Fruit fly (Drosophila melanogaster) whole organism, embryonic: Measurements from ENCODE around the gene Ir94d.

Experiments
- Abd-B ChIP-seq: fragments of 200-800 bp; sonication (Bioruptor generic); optimal IDR thresholded peaks from 2 replicates; lab custom pipeline; 2018; ENCODE audit warnings: missing biosample characterization, mild to moderate bottlenecking, missing genetic modification characterization, moderate library complexity
- Atf-2 ChIP-seq: fragments of 200-800 bp; sonication (Bioruptor generic); optimal IDR thresholded peaks from 2 replicates; lab custom pipeline; 2016; ENCODE audit warnings: missing biosample characterization, missing genetic modification characterization
- C15 ChIP-seq: fragments of 200-800 bp; sonication (Bioruptor generic); IDR thresholded peaks from 3 replicates; pipeline ENCODE4 v1.3.6; 2022; ENCODE audit warnings: missing biosample characterization, missing genetic modification characterization
- CG17802 ChIP-seq: fragments of 200-800 bp; sonication (Bioruptor generic); optimal IDR thresholded peaks from 2 replicates; lab custom pipeline; 2018; ENCODE audit warnings: missing biosample characterization, mild to moderate bottlenecking, missing genetic modification characterization, moderate library complexity
- CG17912 ChIP-seq: fragments of 200-800 bp; sonication (Bioruptor generic); optimal IDR thresholded peaks from 2 replicates; lab custom pipeline; 2018; ENCODE audit warnings: missing biosample characterization, mild to moderate bottlenecking, missing genetic modification characterization
- CG2116 ChIP-seq: fragments of 200-800 bp; sonication (Bioruptor generic); optimal IDR thresholded peaks from 3 replicates; lab custom pipeline; 2018; ENCODE audit warnings: missing biosample characterization, mild to moderate bottlenecking, missing genetic modification characterization
- CG31388 ChIP-seq: fragments of 200-800 bp; sonication (Bioruptor generic); optimal IDR thresholded peaks from 2 replicates; lab custom pipeline; 2016; ENCODE audit warnings: missing biosample characterization, missing genetic modification characterization
- CG31441 ChIP-seq: fragments of 200-800 bp; sonication (Bioruptor generic); IDR thresholded peaks from 2 replicates; pipeline ENCODE4 v1.3.6; 2022; ENCODE audit warnings: missing biosample characterization, missing genetic modification characterization
- CG32532 ChIP-seq: fragments of 200-800 bp; sonication (Bioruptor generic); IDR thresholded peaks from 2 replicates; pipeline ENCODE4 v1.3.6; 2022; ENCODE audit warnings: missing biosample characterization, missing genetic modification characterization
- CG32767 ChIP-seq: fragments of 200-800 bp; sonication (Bioruptor generic); IDR thresholded peaks from 2 replicates; pipeline ENCODE4 v1.3.6; 2022; ENCODE audit warnings: missing biosample characterization, missing genetic modification characterization
- CG3407 ChIP-seq: fragments of 200-800 bp; sonication (Bioruptor generic); optimal IDR thresholded peaks from 2 replicates; lab custom pipeline; 2018; ENCODE audit warnings: missing biosample characterization, mild to moderate bottlenecking, missing genetic modification characterization
- CG3995 ChIP-seq: fragments of 200-800 bp; sonication (Bioruptor generic); optimal IDR thresholded peaks from 3 replicates; lab custom pipeline; 2016; ENCODE audit warnings: missing biosample characterization, missing genetic modification characterization
- CG4282 ChIP-seq: fragments of 200-800 bp; sonication (Bioruptor generic); optimal IDR thresholded peaks from 2 replicates; lab custom pipeline; 2016; ENCODE audit warnings: missing biosample characterization, missing genetic modification characterization
- CG6254 ChIP-seq: fragments of 200-800 bp; sonication (Bioruptor generic); optimal IDR thresholded peaks from 3 replicates; lab custom pipeline; 2017; ENCODE audit warnings: mild to moderate bottlenecking, missing biosample characterization, missing genetic modification reagents, missing genetic modification characterization
- CG7372 ChIP-seq: fragments of 200-800 bp; sonication (Bioruptor generic); IDR thresholded peaks from 2 replicates; pipeline ENCODE4 v1.3.6; 2022; ENCODE audit warnings: missing biosample characterization, missing genetic modification characterization
- CG8290 ChIP-seq, 3 experiments: fragments of 200-800 bp; sonication (Bioruptor generic); optimal IDR thresholded peaks; 2 replicates each; lab custom pipeline; 2016 to 2019; ENCODE audit warnings: missing biosample characterization in 3 of 3, missing genetic modification characterization in 3 of 3, mild to moderate bottlenecking in 2 of 3, moderate library complexity in 1 of 3
- CG8359 ChIP-seq: fragments of 200-800 bp; sonication (Bioruptor generic); optimal IDR thresholded peaks from 2 replicates; lab custom pipeline; 2017; ENCODE audit warnings: missing biosample characterization, mild to moderate bottlenecking, missing genetic modification characterization, borderline replicate concordance
- CG9932 ChIP-seq: fragments of 200-800 bp; sonication (Bioruptor generic); IDR thresholded peaks from 2 replicates; pipeline ENCODE4 v1.3.6; 2022; ENCODE audit warnings: missing biosample characterization, missing genetic modification characterization
- Gsc ChIP-seq: fragments of 200-800 bp; sonication (Bioruptor generic); IDR thresholded peaks from 2 replicates; pipeline ENCODE4 v1.3.6; 2022; ENCODE audit warnings: missing biosample characterization, missing genetic modification characterization
- Hr51 ChIP-seq, 2 experiments: fragments of 200-800 bp; sonication (Bioruptor generic); optimal IDR thresholded peaks; 2 replicates in 1 of 2; 3 replicates in 1 of 2; lab custom pipeline; 2016 to 2018; ENCODE audit warnings: missing biosample characterization in 2 of 2, missing genetic modification characterization in 2 of 2, mild to moderate bottlenecking in 1 of 2, moderate library complexity in 1 of 2
- Lhr ChIP-seq: fragments of 200-800 bp; sonication (Bioruptor generic); optimal IDR thresholded peaks from 3 replicates; lab custom pipeline; 2017; ENCODE audit warnings: mild to moderate bottlenecking, missing biosample characterization, missing genetic modification reagents, missing genetic modification characterization
- Oli ChIP-seq: fragments of 200-800 bp; sonication (Bioruptor generic); optimal IDR thresholded peaks from 2 replicates; lab custom pipeline; 2018; ENCODE audit warnings: missing biosample characterization, mild to moderate bottlenecking, missing genetic modification characterization, moderate library complexity
- PHDP ChIP-seq: fragments of 200-800 bp; sonication (Bioruptor generic); optimal IDR thresholded peaks from 3 replicates; lab custom pipeline; 2018; ENCODE audit warnings: missing biosample characterization, mild to moderate bottlenecking, missing genetic modification characterization, moderate library complexity
- Pdp1 ChIP-seq, 2 experiments: fragments of 200-800 bp; sonication (Bioruptor generic); optimal IDR thresholded peaks; 3 replicates each; lab custom pipeline; 2016; ENCODE audit warnings: missing biosample characterization in 2 of 2, missing genetic modification characterization in 2 of 2, mild to moderate bottlenecking in 1 of 2, moderate library complexity in 1 of 2
- Sox102F ChIP-seq: fragments of 200-800 bp; sonication (Bioruptor generic); optimal IDR thresholded peaks from 2 replicates; lab custom pipeline; 2018; ENCODE audit warnings: missing biosample characterization, mild to moderate bottlenecking, missing genetic modification characterization, moderate library complexity
- Sry-δ ChIP-seq: fragments of 200-800 bp; sonication (Bioruptor generic); optimal IDR thresholded peaks from 2 replicates; lab custom pipeline; 2016; ENCODE audit warnings: missing biosample characterization, missing genetic modification characterization
- TFAM ChIP-seq: fragments of 200-800 bp; sonication (Bioruptor generic); optimal IDR thresholded peaks from 2 replicates; lab custom pipeline; 2017; ENCODE audit warnings: missing biosample characterization, missing genetic modification characterization, inconsistent platforms
- Tbp ChIP-seq: fragments of >200 bp; optimal IDR thresholded peaks from 2 replicates; lab custom pipeline; 2018; ENCODE audit warnings: missing biosample characterization, missing genetic modification characterization
- az2 ChIP-seq: fragments of 200-800 bp; sonication (Bioruptor generic); optimal IDR thresholded peaks from 3 replicates; lab custom pipeline; 2016; ENCODE audit warnings: missing biosample characterization, missing genetic modification characterization
- cad ChIP-seq: fragments of >200 bp; optimal IDR thresholded peaks from 2 replicates; lab custom pipeline; 2017; ENCODE audit warnings: missing biosample characterization, missing genetic modification characterization
- chn ChIP-seq: fragments of 200-800 bp; sonication (Bioruptor generic); optimal IDR thresholded peaks from 2 replicates; lab custom pipeline; 2016; ENCODE audit warnings: missing biosample characterization, missing genetic modification characterization
- dimm ChIP-seq: fragments of 200-800 bp; sonication (Bioruptor generic); IDR thresholded peaks from 2 replicates; pipeline ENCODE4 v1.3.6; 2022; ENCODE audit warnings: missing biosample characterization, missing genetic modification characterization
- disco-r ChIP-seq: fragments of 200-800 bp; sonication (Bioruptor generic); optimal IDR thresholded peaks from 2 replicates; lab custom pipeline; 2016; ENCODE audit warnings: missing biosample characterization, missing genetic modification characterization
- emc ChIP-seq: fragments of 200-800 bp; sonication (Bioruptor generic); optimal IDR thresholded peaks from 2 replicates; lab custom pipeline; 2016; ENCODE audit warnings: missing biosample characterization, missing genetic modification characterization
- ems ChIP-seq: fragments of 200-800 bp; sonication (Bioruptor generic); optimal IDR thresholded peaks from 3 replicates; lab custom pipeline; 2016; ENCODE audit warnings: missing biosample characterization, missing genetic modification characterization
- eyg ChIP-seq: fragments of 200-800 bp; sonication (Bioruptor generic); optimal IDR thresholded peaks from 3 replicates; lab custom pipeline; 2016; ENCODE audit warnings: missing biosample characterization, missing genetic modification characterization
- fd102C ChIP-seq: fragments of 200-800 bp; sonication (Bioruptor generic); optimal IDR thresholded peaks from 2 replicates; lab custom pipeline; 2018; ENCODE audit warnings: missing biosample characterization, mild to moderate bottlenecking, missing genetic modification characterization, moderate library complexity
- gem ChIP-seq: fragments of 200-800 bp; sonication (Bioruptor generic); optimal IDR thresholded peaks from 2 replicates; lab custom pipeline; 2019; ENCODE audit warnings: missing biosample characterization, mild to moderate bottlenecking, missing genetic modification characterization, moderate library complexity
- insv ChIP-seq, 2 experiments: fragments of 200-800 bp; sonication (Bioruptor generic); optimal IDR thresholded peaks; 3 replicates each; lab custom pipeline; 2016 to 2018; ENCODE audit warnings: missing biosample characterization in 2 of 2, missing genetic modification characterization in 2 of 2
- kah ChIP-seq: fragments of 200-800 bp; sonication (Bioruptor generic); optimal IDR thresholded peaks from 2 replicates; lab custom pipeline; 2018; ENCODE audit warnings: missing biosample characterization, mild to moderate bottlenecking, missing genetic modification characterization
- ken ChIP-seq: fragments of 200-800 bp; sonication (Bioruptor generic); IDR thresholded peaks from 3 replicates; pipeline ENCODE4 v1.3.6; 2022; ENCODE audit warnings: missing biosample characterization, missing genetic modification characterization
- mld ChIP-seq: fragments of 200-800 bp; sonication (Bioruptor generic); IDR thresholded peaks from 3 replicates; pipeline ENCODE4 v1.3.6; 2022; ENCODE audit warnings: missing biosample characterization, missing genetic modification characterization; ENCODE audit not compliant: partially characterized antibody
- nerfin-1 ChIP-seq: fragments of 200-800 bp; sonication (Bioruptor generic); optimal IDR thresholded peaks from 3 replicates; lab custom pipeline; 2019; ENCODE audit warnings: missing biosample characterization, mild to moderate bottlenecking, missing genetic modification characterization, moderate library complexity
- org-1 ChIP-seq: fragments of 200-800 bp; sonication (Bioruptor generic); optimal IDR thresholded peaks from 2 replicates; lab custom pipeline; 2017; ENCODE audit warnings: missing biosample characterization, missing genetic modification characterization
- p53 ChIP-seq: fragments of 200-800 bp; sonication (Bioruptor generic); optimal IDR thresholded peaks from 2 replicates; lab custom pipeline; 2016; ENCODE audit warnings: missing biosample characterization, missing genetic modification characterization
- scrt ChIP-seq: fragments of 200-800 bp; sonication (Bioruptor generic); optimal IDR thresholded peaks from 2 replicates; lab custom pipeline; 2018; ENCODE audit warnings: missing biosample characterization, mild to moderate bottlenecking, missing genetic modification characterization, moderate library complexity
- seq ChIP-seq: fragments of 200-800 bp; sonication (Bioruptor generic); IDR thresholded peaks from 2 replicates; pipeline ENCODE4 v1.3.6; 2022; ENCODE audit warnings: missing biosample characterization, missing genetic modification characterization
- sob ChIP-seq: fragments of 200-800 bp; sonication (Bioruptor generic); IDR thresholded peaks from 2 replicates; pipeline ENCODE4 v1.3.6; 2022; ENCODE audit warnings: missing biosample characterization, missing genetic modification characterization
- tx ChIP-seq: fragments of 200-800 bp; sonication (Bioruptor generic); optimal IDR thresholded peaks from 2 replicates; lab custom pipeline; 2016; ENCODE audit warnings: missing biosample characterization, missing genetic modification characterization
- yki ChIP-seq: fragments of >200 bp; optimal IDR thresholded peaks from 3 replicates; lab custom pipeline; 2018
- z ChIP-seq: fragments of 200-800 bp; sonication (Bioruptor generic); IDR thresholded peaks from 3 replicates; pipeline ENCODE4 v1.3.6; 2022; ENCODE audit warnings: missing biosample characterization, missing genetic modification characterization

The Ir94d gene

DNA sequence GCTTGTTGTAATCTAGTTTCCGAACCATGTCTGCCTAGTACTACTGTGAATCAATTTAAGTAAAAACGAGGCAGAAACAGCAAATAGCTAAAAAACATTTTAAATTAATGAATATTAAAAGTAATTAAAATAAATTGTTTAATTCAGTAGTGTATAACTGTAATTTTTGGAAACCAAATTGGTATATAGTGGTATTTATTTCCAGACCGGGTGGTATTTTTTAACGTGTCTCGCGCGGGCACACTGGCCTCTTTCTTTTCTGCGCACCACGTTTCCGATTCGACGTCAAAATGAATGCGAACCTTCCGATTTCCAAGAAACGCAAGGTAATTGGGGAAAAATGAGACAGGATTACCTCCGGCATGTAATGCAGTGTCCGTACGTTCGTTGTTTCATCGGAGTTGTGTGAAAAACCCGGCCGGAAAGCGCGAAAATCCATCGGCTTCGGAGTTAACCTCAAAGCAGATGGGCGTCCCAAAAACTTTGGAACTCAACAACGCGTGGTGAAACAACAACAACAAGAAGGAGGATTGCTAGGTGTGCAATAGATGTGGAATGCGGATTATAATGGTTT is 44.0 kb upstream of the Ir94d start, which contains the start of gene RpS3:
Gene RpS3, plus strand, starts transcription at position 248 of the 574 bp plus-strand sequence.
- no peak for TF ChIP-seq CG32767 (GFP tag; lab: Robert Waterston, UW)
- no peak for TF ChIP-seq p53 (GFP tag; lab: Kevin White, UChicago)
- TF ChIP-seq Hr51 (GFP tag; optimal IDR thresholded peaks at IDR 0.05; lab: Kevin White, UChicago), result peak in 1 of 2 experiments; percentile 19
- no peak for TF ChIP-seq Sry-δ
- TF ChIP-seq gem (tag; lab: Kevin White, UChicago), result peak; percentile 36
- no peak for TF ChIP-seq az2 (GFP tag; lab: Kevin White, UChicago)
- peak; percentile 15 for TF ChIP-seq CG8359 (GFP tag; lab: Kevin White, UChicago)
- TF ChIP-seq Atf-2 (GFP tag; lab: Kevin White, UChicago), result no peak
- peak; percentile 8 for TF ChIP-seq CG3995 (GFP tag; lab: Kevin White, UChicago)
- no peak for TF ChIP-seq seq (GFP tag; lab: Robert Waterston, UW)
- no peak for TF ChIP-seq ken (GFP tag; lab: Robert Waterston, UW)
- no peak for TF ChIP-seq CG4282
- TF ChIP-seq CG8290 (GFP tag; optimal IDR thresholded peaks at IDR 0.05; lab: Kevin White, UChicago), result peak; percentile 23
- TF ChIP-seq CG8290 (tag; optimal IDR thresholded peaks at IDR 0.05; lab: Kevin White, UChicago), result peak in 1 of 2 experiments; percentile 50
- no peak for TF ChIP-seq tx (GFP tag; lab: Kevin White, UChicago)
- no peak for TF ChIP-seq Oli
- no peak for TF ChIP-seq mld (GFP tag; lab: Robert Waterston, UW)
- no peak for TF ChIP-seq CG7372
- peak; percentile 29; the same call in 1 of the 2 replicates for TF ChIP-seq sob (GFP tag; lab: Robert Waterston, UW)
- TF ChIP-seq Gsc (GFP tag; lab: Robert Waterston, UW), result no peak
- TF ChIP-seq CG17802, result no peak
- TF ChIP-seq TFAM (GFP tag; lab: Kevin White, UChicago), result no peak
- TF ChIP-seq insv (GFP tag; optimal IDR thresholded peaks at IDR 0.05; lab: Kevin White, UChicago), result peak in 1 of 2 experiments; percentile 35
- TF ChIP-seq CG3407, result peak; percentile 3
- TF ChIP-seq CG6254 (GFP tag; lab: Kevin White, UChicago), result no peak
- TF ChIP-seq ems (GFP tag; lab: Kevin White, UChicago), result no peak
- TF ChIP-seq CG31388 (GFP tag; lab: Kevin White, UChicago), result no peak
- no peak for TF ChIP-seq Sox102F (GFP tag; lab: Kevin White, UChicago)
- TF ChIP-seq fd102C (GFP tag; lab: Kevin White, UChicago), result no peak
- peak; percentile 66 for TF ChIP-seq Lhr (GFP tag; lab: Kevin White, UChicago)
- no peak for TF ChIP-seq z (GFP tag; lab: Robert Waterston, UW)
- TF ChIP-seq scrt (GFP tag; lab: Kevin White, UChicago), result peak; percentile 27
- no peak; the same call in 1 of the 2 replicates for TF ChIP-seq CG31441 (GFP tag; lab: Robert Waterston, UW)
- TF ChIP-seq kah (GFP tag; lab: Kevin White, UChicago), result peak; percentile 33
- TF ChIP-seq C15, result no peak
- TF ChIP-seq CG9932, result no peak
- no peak for TF ChIP-seq dimm (GFP tag; lab: Robert Waterston, UW)
- TF ChIP-seq disco-r, result no peak
- TF ChIP-seq Tbp (GFP tag; lab: Kevin White, UChicago), result peak; percentile 50
- TF ChIP-seq org-1 (GFP tag; lab: Kevin White, UChicago), result no peak
- TF ChIP-seq cad (GFP tag; lab: Kevin White, UChicago), result no peak
- TF ChIP-seq PHDP, result peak; percentile 39
- TF ChIP-seq Abd-B (GFP tag; lab: Kevin White, UChicago), result no peak
- TF ChIP-seq chn (GFP tag; lab: Kevin White, UChicago), result no peak
- no peak for TF ChIP-seq emc (GFP tag; lab: Kevin White, UChicago)
- no peak for TF ChIP-seq yki (lab: Kevin White, UChicago)
- peak; percentile 59 for TF ChIP-seq CG2116 (GFP tag; lab: Kevin White, UChicago)
- no peak for TF ChIP-seq CG17912 (GFP tag; lab: Kevin White, UChicago)
- no peak for TF ChIP-seq eyg
- TF ChIP-seq nerfin-1 (tag; lab: Kevin White, UChicago), result peak; percentile 69
- no peak for TF ChIP-seq Pdp1 (GFP tag; optimal IDR thresholded peaks at IDR 0.05; lab: Kevin White, UChicago)
- TF ChIP-seq CG32532, result no peak
